Fruit fly (Drosophila melanogaster) whole organism, prepupa: ENCODE data around the gene bdwf.
A peak's percentile ranks its signal among the peaks of the same experiment; 100 is the strongest.

Experiments
- CG16779 ChIP-seq: fragments of 200-800 bp; sonication (Bioruptor generic); optimal IDR thresholded peaks from 3 replicates; lab custom pipeline; 2017; ENCODE audit warnings: missing biosample characterization, mild to moderate bottlenecking, missing genetic modification characterization
- CG6792 ChIP-seq: fragments of 200-800 bp; sonication (Bioruptor generic); optimal IDR thresholded peaks from 3 replicates; lab custom pipeline; 2016; ENCODE audit warnings: missing biosample characterization, missing genetic modification characterization
- CG6808 ChIP-seq: fragments of 200-800 bp; sonication (Bioruptor generic); optimal IDR thresholded peaks from 3 replicates; lab custom pipeline; 2017; ENCODE audit warnings: missing biosample characterization, missing genetic modification characterization, mild to moderate bottlenecking, moderate library complexity, missing genetic modification reagents
- CG9139 ChIP-seq: fragments of 200-800 bp; sonication (Bioruptor generic); optimal IDR thresholded peaks from 3 replicates; lab custom pipeline; 2017; ENCODE audit warnings: missing biosample characterization, mild to moderate bottlenecking, missing genetic modification characterization
- Hr39 ChIP-seq: fragments of 200-800 bp; sonication (Bioruptor generic); optimal IDR thresholded peaks from 2 replicates; lab custom pipeline; 2016; ENCODE audit warnings: missing biosample characterization, missing genetic modification characterization
- Met ChIP-seq: fragments of 200-800 bp; sonication (Bioruptor generic); optimal IDR thresholded peaks from 3 replicates; lab custom pipeline; 2016; ENCODE audit warnings: missing biosample characterization, missing genetic modification characterization
- Smox ChIP-seq: fragments of 200-800 bp; sonication (Bioruptor generic); optimal IDR thresholded peaks from 3 replicates; lab custom pipeline; 2016; ENCODE audit warnings: missing biosample characterization, missing genetic modification characterization
- Sox102F ChIP-seq: fragments of 200-800 bp; sonication (Bioruptor generic); optimal IDR thresholded peaks from 2 replicates; lab custom pipeline; 2016; ENCODE audit warnings: missing biosample characterization, mild to moderate bottlenecking, missing genetic modification characterization
- dsx ChIP-seq: fragments of 200-800 bp; optimal IDR thresholded peaks from 3 replicates; lab custom pipeline; 2019; ENCODE audit warnings: missing biosample characterization, mild to moderate bottlenecking, missing genetic modification characterization, moderate library complexity; ENCODE audit not compliant: poor library complexity, severe bottlenecking
- fd85E ChIP-seq: fragments of 200-800 bp; sonication (Bioruptor generic); optimal IDR thresholded peaks from 3 replicates; lab custom pipeline; 2016; ENCODE audit warnings: missing biosample characterization, missing genetic modification characterization
- lz ChIP-seq: fragments of 200-800 bp; sonication (Bioruptor generic); optimal IDR thresholded peaks from 3 replicates; lab custom pipeline; 2016; ENCODE audit warnings: missing biosample characterization, missing genetic modification characterization
- ss ChIP-seq, 2 experiments: fragments of 200-800 bp; sonication (Bioruptor generic); optimal IDR thresholded peaks; 2 replicates in 1 of 2; 3 replicates in 1 of 2; lab custom pipeline; 2017 to 2018; ENCODE audit warnings: mild to moderate bottlenecking in 2 of 2, missing biosample characterization in 2 of 2, missing genetic modification characterization in 2 of 2, moderate library complexity in 1 of 2

DNA sequence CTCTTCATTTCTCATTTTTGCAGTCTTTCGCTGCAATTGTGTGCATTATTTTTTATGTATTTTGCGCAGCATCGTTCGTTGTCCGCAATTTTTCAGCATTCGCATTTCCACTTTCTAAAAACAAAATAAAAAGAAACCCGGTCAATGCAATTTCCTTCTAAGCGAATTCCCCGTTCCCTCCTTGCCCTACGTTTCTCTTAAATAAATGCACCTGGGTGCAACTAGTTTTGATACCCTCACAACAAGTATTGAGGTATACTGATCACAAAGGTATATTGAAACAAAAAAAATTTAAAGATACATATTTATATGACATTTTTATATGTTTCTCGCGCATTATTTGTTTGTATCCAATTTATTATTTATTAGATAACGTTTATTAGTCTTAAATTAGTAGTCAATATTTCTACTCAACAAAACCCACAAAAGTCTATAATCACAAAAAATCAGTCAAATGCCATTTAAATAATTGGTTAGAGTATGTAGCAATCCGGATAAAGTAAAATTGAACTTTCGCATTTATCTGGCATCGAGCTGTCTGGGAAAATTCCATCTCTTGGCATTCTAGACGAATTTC, 38.5 kb upstream of the bdwf start:
- TF ChIP-seq dsx (GFP tag; lab: Kevin White, UChicago) (peak; percentile 75), lz (GFP tag; lab: Kevin White, UChicago) (peak; percentile 30), Smox (no peak), CG16779 (tag; lab: Kevin White, UChicago) (no peak), Sox102F (GFP tag; lab: Kevin White, UChicago) (no peak), CG6808 (GFP tag; lab: Kevin White, UChicago) (peak; percentile 73), fd85E (GFP tag; lab: Kevin White, UChicago) (no peak), ss (GFP tag; optimal IDR thresholded peaks at IDR 0.05; lab: Kevin White, UChicago) (peak in 1 of 2 experiments; percentile 56), Hr39 (GFP tag; lab: Kevin White, UChicago) (no peak), CG6792 (peak; percentile 41), CG9139 (GFP tag; lab: Kevin White, UChicago) (no peak), Met (GFP tag; lab: Kevin White, UChicago) (no peak)
